Worm (Caenorhabditis elegans) whole organism, late embryonic: ENCODE measurements around the gene W05E10.5.
A peak's percentile ranks its signal among the peaks of the same experiment; 100 is the strongest.

Experiments
- F13H6.1 ChIP-seq: sonication (generic microtip); optimal IDR thresholded peaks from 2 replicates; lab custom pipeline; 2016; ENCODE audit warnings: missing genetic modification characterization, missing compliant biosample characterization
- K02D7.2 ChIP-seq: sonication (generic microtip); optimal IDR thresholded peaks from 2 replicates; lab custom pipeline; 2017; ENCODE audit warnings: mild to moderate bottlenecking, missing genetic modification characterization, missing compliant biosample characterization
- K09A11.1 ChIP-seq: sonication (generic microtip); optimal IDR thresholded peaks from 2 replicates; lab custom pipeline; 2017; ENCODE audit warnings: antibody characterized with exemption, mild to moderate bottlenecking, missing genetic modification characterization, missing compliant biosample characterization; ENCODE audit not compliant: insufficient read depth
- T23F11.4 ChIP-seq: fragments of 200-800 bp; sonication (Bioruptor generic); optimal IDR thresholded peaks from 2 replicates; lab custom pipeline; 2018; ENCODE audit warnings: mild to moderate bottlenecking, missing genetic modification characterization, missing compliant biosample characterization
- ahr-1 ChIP-seq: sonication (generic microtip); optimal IDR thresholded peaks from 2 replicates; lab custom pipeline; 2016; ENCODE audit warnings: missing genetic modification characterization, missing compliant biosample characterization
- ceh-18 ChIP-seq: sonication (generic microtip); optimal IDR thresholded peaks from 2 replicates; lab custom pipeline; 2016; ENCODE audit warnings: missing genetic modification characterization, missing compliant biosample characterization
- ceh-19 ChIP-seq: fragments of 200-800 bp; sonication (Bioruptor generic); optimal IDR thresholded peaks from 2 replicates; lab custom pipeline; 2018; ENCODE audit warnings: mild to moderate bottlenecking, missing genetic modification characterization, missing compliant biosample characterization
- ceh-2 ChIP-seq: sonication (generic microtip); optimal IDR thresholded peaks from 2 replicates; lab custom pipeline; 2016; ENCODE audit warnings: missing genotype, missing genetic modification characterization, missing compliant biosample characterization
- ceh-24 ChIP-seq: sonication (generic microtip); optimal IDR thresholded peaks from 2 replicates; lab custom pipeline; 2016; ENCODE audit warnings: mild to moderate bottlenecking, missing genetic modification characterization, missing compliant biosample characterization
- ceh-31 ChIP-seq: sonication (generic microtip); optimal IDR thresholded peaks from 2 replicates; lab custom pipeline; 2016; ENCODE audit warnings: missing genetic modification characterization, missing compliant biosample characterization
- ceh-34 ChIP-seq: sonication (generic microtip); optimal IDR thresholded peaks from 2 replicates; lab custom pipeline; 2016; ENCODE audit warnings: mild to moderate bottlenecking, missing genetic modification characterization, missing compliant biosample characterization
- ceh-45 ChIP-seq: fragments of 200-800 bp; sonication (Bioruptor generic); IDR thresholded peaks from 2 replicates; pipeline ENCODE4 v1.3.6; 2022; ENCODE audit warnings: missing genetic modification reagents, missing genetic modification characterization, missing compliant biosample characterization
- ceh-48 ChIP-seq: sonication (generic microtip); optimal IDR thresholded peaks from 2 replicates; lab custom pipeline; 2016; ENCODE audit warnings: missing genetic modification characterization, inconsistent platforms, missing compliant biosample characterization
- ceh-6 ChIP-seq: fragments of 200-800 bp; sonication (Bioruptor generic); optimal IDR thresholded peaks from 2 replicates; lab custom pipeline; 2018; ENCODE audit warnings: mild to moderate bottlenecking, missing genetic modification characterization, missing compliant biosample characterization
- ceh-9 ChIP-seq: sonication (generic microtip); optimal IDR thresholded peaks from 2 replicates; lab custom pipeline; 2016; ENCODE audit warnings: mild to moderate bottlenecking, missing genetic modification characterization, inconsistent platforms, missing compliant biosample characterization
- che-1 ChIP-seq: sonication (generic microtip); optimal IDR thresholded peaks from 2 replicates; lab custom pipeline; 2016; ENCODE audit warnings: mild to moderate bottlenecking, missing genetic modification characterization, missing compliant biosample characterization
- dmd-4 ChIP-seq: sonication (generic microtip); optimal IDR thresholded peaks from 2 replicates; lab custom pipeline; 2016; ENCODE audit warnings: borderline replicate concordance, missing genetic modification characterization, missing compliant biosample characterization
- elt-2 ChIP-seq: sonication (generic microtip); optimal IDR thresholded peaks from 2 replicates; lab custom pipeline; 2016; ENCODE audit warnings: missing genetic modification reagents, missing genetic modification characterization, missing compliant biosample characterization
- ets-4 ChIP-seq: sonication (generic microtip); optimal IDR thresholded peaks from 2 replicates; lab custom pipeline; 2016; ENCODE audit warnings: missing genetic modification characterization, missing compliant biosample characterization
- eyg-1 ChIP-seq: sonication (generic microtip); optimal IDR thresholded peaks from 2 replicates; lab custom pipeline; 2016; ENCODE audit warnings: missing genotype, missing genetic modification characterization, missing compliant biosample characterization
- fkh-10 ChIP-seq: fragments of 150-350 bp; optimal IDR thresholded peaks from 2 replicates; lab custom pipeline; 2014; ENCODE audit warnings: missing biosample characterization, missing genetic modification reagents, missing genetic modification characterization
- fkh-6 ChIP-seq: sonication (generic microtip); optimal IDR thresholded peaks from 2 replicates; lab custom pipeline; 2016; ENCODE audit warnings: missing genetic modification characterization, missing compliant biosample characterization
- hlh-15 ChIP-seq: sonication (generic microtip); optimal IDR thresholded peaks from 2 replicates; lab custom pipeline; 2016; ENCODE audit warnings: missing genetic modification characterization, missing compliant biosample characterization
- hlh-8 ChIP-seq: sonication (generic microtip); optimal IDR thresholded peaks from 2 replicates; lab custom pipeline; 2016; ENCODE audit warnings: missing genotype, missing genetic modification characterization, missing compliant biosample characterization
- lin-11 ChIP-seq: fragments of 200-800 bp; sonication (Bioruptor generic); optimal IDR thresholded peaks from 2 replicates; lab custom pipeline; 2018; ENCODE audit warnings: mild to moderate bottlenecking, missing genetic modification characterization, missing compliant biosample characterization
- mec-3 ChIP-seq: sonication (generic microtip); optimal IDR thresholded peaks from 2 replicates; lab custom pipeline; 2016; ENCODE audit warnings: borderline replicate concordance, missing genetic modification characterization, missing compliant biosample characterization
- nfya-1 ChIP-seq: sonication (generic microtip); optimal IDR thresholded peaks from 2 replicates; lab custom pipeline; 2017; ENCODE audit warnings: missing genetic modification characterization, mild to moderate bottlenecking, missing compliant biosample characterization, antibody characterized with exemption, moderate library complexity
- nhr-11 ChIP-seq: fragments of 150-350 bp; optimal IDR thresholded peaks from 2 replicates; lab custom pipeline; 2014; ENCODE audit warnings: missing biosample characterization, missing genetic modification characterization
- nhr-232 ChIP-seq: sonication (generic microtip); optimal IDR thresholded peaks from 2 replicates; lab custom pipeline; 2016; ENCODE audit warnings: missing genetic modification characterization, missing compliant biosample characterization
- pat-9 ChIP-seq: fragments of 200-800 bp; sonication (Bioruptor generic); optimal IDR thresholded peaks from 2 replicates; lab custom pipeline; 2018; ENCODE audit warnings: mild to moderate bottlenecking, missing genetic modification characterization, moderate library complexity, missing compliant biosample characterization
- pax-1 ChIP-seq: fragments of 150-350 bp; optimal IDR thresholded peaks from 2 replicates; lab custom pipeline; 2014; ENCODE audit warnings: missing biosample characterization, missing genetic modification characterization
- pha-4 ChIP-seq: fragments of 150-350 bp; optimal IDR thresholded peaks from 2 replicates; lab custom pipeline; 2018; ENCODE audit warnings: missing biosample characterization, missing genetic modification reagents, missing genetic modification characterization
- pqm-1 ChIP-seq: sonication (generic microtip); optimal IDR thresholded peaks from 2 replicates; lab custom pipeline; 2016; ENCODE audit warnings: missing genetic modification characterization, missing compliant biosample characterization
- pros-1 ChIP-seq: fragments of 150-350 bp; optimal IDR thresholded peaks from 2 replicates; lab custom pipeline; 2014; ENCODE audit warnings: missing biosample characterization, missing genetic modification reagents, missing genetic modification characterization
- ref-2 ChIP-seq: sonication (generic microtip); optimal IDR thresholded peaks from 2 replicates; lab custom pipeline; 2016; ENCODE audit warnings: missing genetic modification characterization, missing compliant biosample characterization
- sdc-2 ChIP-seq: sonication (generic microtip); optimal IDR thresholded peaks from 2 replicates; lab custom pipeline; 2016; ENCODE audit warnings: missing genotype, missing genetic modification characterization, missing compliant biosample characterization
- sox-4 ChIP-seq: sonication (generic microtip); optimal IDR thresholded peaks from 2 replicates; lab custom pipeline; 2017; ENCODE audit warnings: mild to moderate bottlenecking, missing genetic modification characterization, inconsistent platforms, missing compliant biosample characterization
- tbx-2 ChIP-seq: sonication (generic microtip); optimal IDR thresholded peaks from 2 replicates; lab custom pipeline; 2016; ENCODE audit warnings: missing genetic modification characterization, missing compliant biosample characterization
- unc-3 ChIP-seq, 2 experiments: fragments of 200-800 bp in 1 of 2; sonication (Bioruptor generic) in 1 of 2; sonication (generic microtip) in 1 of 2; conservative IDR thresholded peaks in 1 of 2; optimal IDR thresholded peaks in 1 of 2; 2 replicates each; pipeline versions ENCODE4 v1.3.6 to Lab custom; 2016 to 2022; ENCODE audit warnings: missing compliant biosample characterization in 2 of 2, missing genetic modification characterization in 2 of 2, missing genetic modification reagents in 1 of 2
- unc-42 ChIP-seq: sonication (generic microtip); optimal IDR thresholded peaks from 2 replicates; lab custom pipeline; 2016; ENCODE audit warnings: missing genotype, missing genetic modification characterization, missing compliant biosample characterization
- unc-55 ChIP-seq: sonication (generic microtip); optimal IDR thresholded peaks from 2 replicates; lab custom pipeline; 2017; ENCODE audit warnings: missing biosample characterization, missing genetic modification reagents, missing genetic modification characterization
- zip-5 ChIP-seq: sonication (generic microtip); optimal IDR thresholded peaks from 2 replicates; lab custom pipeline; 2016; ENCODE audit warnings: missing genetic modification characterization, missing compliant biosample characterization
- ztf-16 ChIP-seq: sonication (generic microtip); optimal IDR thresholded peaks from 2 replicates; lab custom pipeline; 2017; ENCODE audit warnings: missing genetic modification characterization, missing compliant biosample characterization

Gene W05E10.5

DNA sequence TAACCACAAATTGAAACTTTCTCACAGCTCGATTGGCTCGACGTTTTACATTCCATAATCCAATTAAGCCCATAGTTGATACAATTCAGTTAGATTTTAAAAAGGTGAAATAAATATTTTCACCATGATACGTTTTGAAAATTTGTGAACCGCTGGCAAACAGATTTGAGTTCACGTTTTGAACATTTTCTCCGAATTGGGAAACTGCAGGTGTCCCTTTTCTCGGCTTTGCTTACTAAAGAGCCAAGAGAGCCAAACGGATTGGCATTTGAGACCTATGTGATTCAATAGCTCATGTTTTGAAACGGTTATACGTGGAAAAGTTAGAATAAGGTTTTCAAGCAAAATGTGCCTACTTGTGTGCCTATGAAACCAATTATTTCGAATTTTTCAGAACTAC is 41.4 kb upstream of the W05E10.5 start, which contains the start of gene spe-42:
TSS of gene spe-42 (minus strand) at position 101 of the 400 bp plus-strand sequence.
- TF ChIP-seq ceh-34 (tag; lab: Kevin White, UChicago) (no peak), mec-3 (no peak), pqm-1 (tag; lab: Kevin White, UChicago) (no peak), ceh-45 (GFP tag; lab: Robert Waterston, UW) (no peak), pha-4 (no peak), ceh-24 (no peak), nfya-1 (tag; lab: Kevin White, UChicago) (no peak), ahr-1 (tag; lab: Kevin White, UChicago) (no peak), eyg-1 (tag; lab: Kevin White, UChicago) (no peak)
- TF ChIP-seq, all 69 proteins: peak for 0

DNA sequence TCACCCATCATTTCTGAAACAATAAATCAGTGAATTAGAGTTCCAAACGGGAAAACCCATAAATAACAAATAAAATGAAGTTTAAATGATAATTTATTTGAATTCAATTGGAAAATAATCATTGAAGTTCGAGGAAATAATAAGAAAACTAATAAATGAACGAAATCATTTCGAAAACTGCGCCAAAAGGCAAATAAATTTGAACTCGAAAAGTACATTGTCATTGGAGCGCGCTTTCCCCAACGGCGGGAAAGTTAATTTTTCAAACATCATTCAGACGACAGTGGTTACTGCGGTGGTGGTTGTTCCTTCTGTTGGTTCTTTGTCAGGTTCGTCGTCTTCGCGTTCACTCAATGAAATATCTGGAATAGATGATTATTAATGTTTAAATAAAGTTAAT is 38.0 kb upstream of the W05E10.5 start, which contains the start of gene npp-22:
TSS of gene npp-22 (minus strand) at position 13 of the 400 bp plus-strand sequence.
- TF ChIP-seq unc-42 (tag; lab: Kevin White, UChicago): peak; percentile 30
- no peak for TF ChIP-seq nhr-232 (tag; lab: Kevin White, UChicago)
- TF ChIP-seq ceh-31 (tag; lab: Kevin White, UChicago): peak; percentile 14
- peak; percentile 9 for TF ChIP-seq unc-55
- TF ChIP-seq, all 69 proteins: peak for 3

DNA sequence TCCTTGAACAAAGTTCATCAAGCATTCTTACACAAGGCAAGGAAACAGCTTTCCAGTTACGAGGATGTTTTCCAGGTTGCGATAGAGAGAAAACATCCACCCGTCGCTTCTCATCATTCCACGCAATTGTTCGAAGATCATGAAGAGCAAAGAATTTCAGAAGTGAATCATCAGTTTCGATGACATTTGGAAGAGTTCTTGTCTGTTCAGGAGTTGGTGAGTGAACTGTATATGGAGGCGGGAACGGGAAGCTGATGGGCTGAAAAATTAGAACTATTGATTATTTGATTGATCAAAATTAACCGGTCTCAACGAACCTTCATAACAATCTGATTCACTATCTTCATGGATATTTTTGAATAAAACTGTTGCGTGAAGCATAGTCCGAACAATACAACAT is 36.6 kb upstream of the W05E10.5 start:
- no peak for TF ChIP-seq ceh-9
- TF ChIP-seq ceh-6 (GFP tag; lab: Kevin White, UChicago): no peak
- no peak for TF ChIP-seq F13H6.1 (tag; lab: Kevin White, UChicago)
- no peak for TF ChIP-seq pax-1 (tag; lab: Kevin White, UChicago)
- TF ChIP-seq lin-11 (tag; lab: Kevin White, UChicago): no peak
- no peak for TF ChIP-seq zip-5 (tag; lab: Kevin White, UChicago)
- TF ChIP-seq pha-4: no peak
- TF ChIP-seq ztf-16: no peak
- TF ChIP-seq ceh-2: no peak
- TF ChIP-seq ceh-18: no peak
- TF ChIP-seq T23F11.4 (GFP tag; lab: Kevin White, UChicago): no peak
- no peak for TF ChIP-seq nhr-11
- TF ChIP-seq pat-9 (tag; lab: Kevin White, UChicago): no peak
- TF ChIP-seq hlh-8: no peak

DNA sequence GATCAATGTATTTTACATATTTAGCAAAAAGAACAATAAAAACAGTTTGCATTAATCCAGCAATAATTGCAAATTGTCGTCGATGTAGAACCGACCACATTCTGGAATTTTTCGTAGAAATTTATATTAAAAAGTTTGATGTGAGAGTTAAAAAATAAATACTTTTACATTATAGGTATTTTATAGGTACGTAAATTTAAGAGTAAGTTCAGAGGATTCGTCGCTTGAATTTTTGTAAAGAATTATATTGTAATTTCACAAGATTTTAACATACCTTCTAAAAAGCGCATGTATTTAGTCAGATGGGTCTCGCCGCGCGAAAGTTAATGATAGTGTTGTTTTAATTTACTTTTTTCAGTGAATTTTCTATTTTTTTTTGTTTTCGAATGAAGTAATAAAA is 34.6 kb upstream of the W05E10.5 start, which contains the start of gene rhr-2:
TSS of gene rhr-2 (minus strand) at position 101 of the 400 bp plus-strand sequence.
- TF ChIP-seq ceh-45 (GFP tag; lab: Robert Waterston, UW) (no peak), sdc-2 (no peak), nfya-1 (tag; lab: Kevin White, UChicago) (no peak), elt-2 (tag; lab: Kevin White, UChicago) (no peak), dmd-4 (no peak), pax-1 (tag; lab: Kevin White, UChicago) (no peak), pros-1 (tag; lab: Kevin White, UChicago) (no peak), ceh-48 (tag; lab: Kevin White, UChicago) (no peak), hlh-8 (no peak), K02D7.2 (tag; lab: Kevin White, UChicago) (no peak), nhr-232 (tag; lab: Kevin White, UChicago) (no peak), unc-3 (GFP tag; conservative IDR thresholded peaks at IDR 0.05; lab: Robert Waterston, UW) (no peak), unc-3 (tag; optimal IDR thresholded peaks at IDR 0.05; lab: Kevin White, UChicago) (no peak), ceh-6 (GFP tag; lab: Kevin White, UChicago) (no peak)
- TF ChIP-seq, all 69 proteins: peak for 0

DNA sequence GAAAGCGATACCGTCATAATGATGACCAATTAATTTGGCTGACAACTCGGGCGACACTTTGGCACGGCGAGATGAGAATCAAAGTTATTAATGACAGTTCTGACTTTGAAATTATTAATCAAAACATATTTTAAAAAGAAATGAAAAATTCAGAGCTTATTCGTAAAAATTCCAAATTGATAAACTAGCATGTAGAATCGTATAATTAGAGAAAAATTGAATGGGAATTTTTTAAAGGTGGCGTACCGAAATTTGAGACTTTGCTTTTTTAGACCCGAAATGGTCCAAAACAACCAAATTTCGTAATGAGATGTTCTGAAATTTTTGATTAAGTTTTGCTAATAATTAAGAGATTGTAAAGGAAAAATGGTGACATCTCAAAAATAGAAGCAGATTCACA is 30.5 kb upstream of the W05E10.5 start, which contains the start of gene daf-11:
TSS of gene daf-11 (minus strand) at position 101 of the 400 bp plus-strand sequence.
- TF ChIP-seq che-1: no peak
- TF ChIP-seq K09A11.1: no peak
- TF ChIP-seq fkh-6 (tag; lab: Kevin White, UChicago): no peak
- no peak for TF ChIP-seq ets-4 (tag; lab: Kevin White, UChicago)
- TF ChIP-seq ceh-31 (tag; lab: Kevin White, UChicago): no peak
- no peak for TF ChIP-seq ceh-19 (GFP tag; lab: Kevin White, UChicago)
- no peak for TF ChIP-seq T23F11.4 (GFP tag; lab: Kevin White, UChicago)
- no peak for TF ChIP-seq nhr-11
- no peak for TF ChIP-seq ceh-2
- TF ChIP-seq pqm-1 (tag; lab: Kevin White, UChicago): no peak
- TF ChIP-seq ceh-9: no peak
- no peak for TF ChIP-seq fkh-10 (GFP tag; lab: Kevin White, UChicago)
- TF ChIP-seq hlh-15 (tag; lab: Kevin White, UChicago): no peak
- no peak for TF ChIP-seq tbx-2 (tag; lab: Kevin White, UChicago)
- no peak for TF ChIP-seq ref-2
- TF ChIP-seq sox-4 (tag; lab: Kevin White, UChicago): no peak
- TF ChIP-seq unc-3 (GFP tag; conservative IDR thresholded peaks at IDR 0.05; lab: Robert Waterston, UW): no peak
- no peak for TF ChIP-seq unc-3 (tag; optimal IDR thresholded peaks at IDR 0.05; lab: Kevin White, UChicago)
